Fruit fly (Drosophila melanogaster) whole organism, embryonic: ENCODE measurements around the gene mAChR-C.

ENCODE experiments used
- CG10366 ChIP-seq: fragments of 200-800 bp; sonication (Bioruptor generic); IDR thresholded peaks from 2 replicates; pipeline ENCODE4 v1.3.6; 2022; ENCODE audit warnings: missing biosample characterization, missing genetic modification characterization
- CG11247 ChIP-seq: fragments of 200-800 bp; sonication (Bioruptor generic); IDR thresholded peaks from 2 replicates; pipeline ENCODE4 v1.3.6; 2022; ENCODE audit warnings: missing biosample characterization, missing genetic modification characterization
- CG12104 ChIP-seq: fragments of 200-800 bp; sonication (Bioruptor generic); optimal IDR thresholded peaks from 3 replicates; lab custom pipeline; 2016; ENCODE audit warnings: missing biosample characterization, missing genetic modification characterization
- CG12155 ChIP-seq: fragments of 200-800 bp; sonication (Bioruptor generic); optimal IDR thresholded peaks from 3 replicates; lab custom pipeline; 2016; ENCODE audit warnings: missing biosample characterization, missing genetic modification characterization
- CG15073 ChIP-seq: fragments of 200-800 bp; sonication (Bioruptor generic); optimal IDR thresholded peaks from 2 replicates; lab custom pipeline; 2016; ENCODE audit warnings: missing biosample characterization, missing genetic modification characterization
- CG15269 ChIP-seq: fragments of 200-800 bp; sonication (Bioruptor generic); optimal IDR thresholded peaks from 2 replicates; lab custom pipeline; 2018; ENCODE audit warnings: missing biosample characterization, mild to moderate bottlenecking, missing genetic modification characterization, moderate library complexity
- CG15696 ChIP-seq: fragments of 200-800 bp; sonication (Bioruptor generic); optimal IDR thresholded peaks from 2 replicates; lab custom pipeline; 2019; ENCODE audit warnings: missing biosample characterization, mild to moderate bottlenecking, missing genetic modification characterization, moderate library complexity
- CG17359 ChIP-seq: fragments of 200-800 bp; sonication (Bioruptor generic); optimal IDR thresholded peaks from 3 replicates; lab custom pipeline; 2018; ENCODE audit warnings: missing biosample characterization, mild to moderate bottlenecking, missing genetic modification characterization, moderate library complexity
- CG17802 ChIP-seq: fragments of 200-800 bp; sonication (Bioruptor generic); optimal IDR thresholded peaks from 2 replicates; lab custom pipeline; 2018; ENCODE audit warnings: missing biosample characterization, mild to moderate bottlenecking, missing genetic modification characterization, moderate library complexity
- CG1832 ChIP-seq: fragments of 200-800 bp; sonication (Bioruptor generic); optimal IDR thresholded peaks from 2 replicates; lab custom pipeline; 2017; ENCODE audit warnings: missing biosample characterization, mild to moderate bottlenecking, missing genetic modification characterization, inconsistent platforms
- CG31224 ChIP-seq: fragments of 200-800 bp; sonication (Bioruptor generic); IDR thresholded peaks from 2 replicates; pipeline ENCODE4 v1.3.6; 2022; ENCODE audit warnings: missing biosample characterization, missing genetic modification characterization
- CG32767 ChIP-seq: fragments of 200-800 bp; sonication (Bioruptor generic); IDR thresholded peaks from 2 replicates; pipeline ENCODE4 v1.3.6; 2022; ENCODE audit warnings: missing biosample characterization, missing genetic modification characterization
- CG33213 ChIP-seq: fragments of 200-800 bp; sonication (Bioruptor generic); optimal IDR thresholded peaks from 3 replicates; lab custom pipeline; 2016; ENCODE audit warnings: missing biosample characterization, missing genetic modification characterization
- CG34224 ChIP-seq: fragments of 200-800 bp; sonication (Bioruptor generic); IDR thresholded peaks from 3 replicates; pipeline ENCODE4 v1.3.6; 2022; ENCODE audit warnings: missing biosample characterization, missing genetic modification characterization; ENCODE audit not compliant: partially characterized antibody
- CG43689 ChIP-seq: fragments of 200-800 bp; sonication (Bioruptor generic); IDR thresholded peaks from 2 replicates; pipeline ENCODE4 v1.3.6; 2022; ENCODE audit warnings: missing biosample characterization, missing genetic modification characterization
- CG4404 ChIP-seq: fragments of 200-800 bp; sonication (Bioruptor generic); IDR thresholded peaks from 2 replicates; pipeline ENCODE4 v1.3.6; 2022; ENCODE audit warnings: missing biosample characterization, missing genetic modification characterization
- CG4617 ChIP-seq: fragments of 200-800 bp; sonication (Bioruptor generic); optimal IDR thresholded peaks from 3 replicates; lab custom pipeline; 2016; ENCODE audit warnings: missing biosample characterization, missing genetic modification characterization, borderline replicate concordance
- CG5953 ChIP-seq: fragments of 200-800 bp; sonication (Bioruptor generic); IDR thresholded peaks from 2 replicates; pipeline ENCODE4 v1.3.6; 2022; ENCODE audit warnings: missing biosample characterization, missing genetic modification characterization
- CG6254 ChIP-seq: fragments of 200-800 bp; sonication (Bioruptor generic); optimal IDR thresholded peaks from 3 replicates; lab custom pipeline; 2017; ENCODE audit warnings: mild to moderate bottlenecking, missing biosample characterization, missing genetic modification reagents, missing genetic modification characterization
- CHES-1-like ChIP-seq: fragments of 200-800 bp; sonication (Bioruptor generic); optimal IDR thresholded peaks from 2 replicates; lab custom pipeline; 2016; ENCODE audit warnings: missing biosample characterization, missing genetic modification characterization
- CTCF ChIP-seq: fragments of 200-800 bp; sonication (Bioruptor generic); optimal IDR thresholded peaks from 2 replicates; lab custom pipeline; 2017; ENCODE audit warnings: missing biosample characterization, mild to moderate bottlenecking, missing genetic modification characterization, moderate library complexity
- Dip3 ChIP-seq: fragments of 200-800 bp; sonication (Bioruptor generic); optimal IDR thresholded peaks from 3 replicates; lab custom pipeline; 2016; ENCODE audit warnings: missing biosample characterization, missing genetic modification characterization
- Fer1 ChIP-seq: fragments of 200-800 bp; sonication (Bioruptor generic); optimal IDR thresholded peaks from 2 replicates; lab custom pipeline; 2017; ENCODE audit warnings: missing biosample characterization, mild to moderate bottlenecking, missing genetic modification characterization
- Gug ChIP-seq: fragments of 200-800 bp; sonication (Bioruptor generic); IDR thresholded peaks from 4 replicates; pipeline ENCODE4 v1.3.6; 2022; ENCODE audit warnings: missing biosample characterization, missing genetic modification characterization
- Kr ChIP-seq: fragments of 200-800 bp; sonication (Bioruptor generic); optimal IDR thresholded peaks from 2 replicates; lab custom pipeline; 2017; ENCODE audit warnings: missing biosample characterization, mild to moderate bottlenecking, missing genetic modification characterization
- Med ChIP-seq: fragments of 200-800 bp; sonication (Bioruptor generic); peaks from one replicate; lab custom pipeline; 2016; ENCODE audit warnings: missing biosample characterization, missing genetic modification characterization, mild to moderate bottlenecking, inconsistent platforms, moderate library complexity
- Mes4 ChIP-seq: fragments of 200-800 bp; sonication (Bioruptor generic); optimal IDR thresholded peaks from 2 replicates; lab custom pipeline; 2016; ENCODE audit warnings: missing biosample characterization, missing genetic modification characterization
- Optix ChIP-seq: fragments of 200-800 bp; sonication (Bioruptor generic); IDR thresholded peaks from 3 replicates; pipeline ENCODE4 v1.3.6; 2022; ENCODE audit warnings: missing biosample characterization, missing genetic modification characterization
- Ravus ChIP-seq: fragments of 200-800 bp; sonication (Bioruptor generic); IDR thresholded peaks from 2 replicates; pipeline ENCODE4 v1.3.6; 2022; ENCODE audit warnings: missing biosample characterization, missing genetic modification characterization
- Sry-β ChIP-seq: fragments of 200-800 bp; sonication (Bioruptor generic); optimal IDR thresholded peaks from 2 replicates; lab custom pipeline; 2018; ENCODE audit warnings: missing biosample characterization, mild to moderate bottlenecking, missing genetic modification characterization, moderate library complexity
- Usf ChIP-seq: fragments of 200-800 bp; sonication (Bioruptor generic); optimal IDR thresholded peaks from 2 replicates; lab custom pipeline; 2017; ENCODE audit warnings: missing genotype, missing biosample characterization, missing genetic modification characterization
- ato ChIP-seq: fragments of 200-800 bp; sonication (Bioruptor generic); IDR thresholded peaks from 2 replicates; pipeline ENCODE4 v1.3.6; 2022; ENCODE audit warnings: missing biosample characterization, missing genetic modification characterization; ENCODE audit not compliant: partially characterized antibody
- bbx ChIP-seq: fragments of 200-800 bp; sonication (Bioruptor generic); IDR thresholded peaks from 2 replicates; pipeline ENCODE4 v1.3.6; 2022; ENCODE audit warnings: missing biosample characterization, missing genetic modification characterization; ENCODE audit not compliant: partially characterized antibody
- dan ChIP-seq: fragments of 200-800 bp; sonication (Bioruptor generic); IDR thresholded peaks from 2 replicates; pipeline ENCODE4 v1.3.6; 2022; ENCODE audit warnings: missing biosample characterization, missing genetic modification characterization
- exex ChIP-seq: fragments of 200-800 bp; sonication (Bioruptor generic); optimal IDR thresholded peaks from 4 replicates; lab custom pipeline; 2018; ENCODE audit warnings: missing biosample characterization, mild to moderate bottlenecking, missing genetic modification characterization, moderate library complexity
- fd3F ChIP-seq: fragments of 200-800 bp; sonication (Bioruptor generic); optimal IDR thresholded peaks from 2 replicates; lab custom pipeline; 2018; ENCODE audit warnings: missing biosample characterization, mild to moderate bottlenecking, missing genetic modification characterization, moderate library complexity
- grau ChIP-seq: fragments of 200-800 bp; optimal IDR thresholded peaks from 3 replicates; lab custom pipeline; 2019; ENCODE audit warnings: missing biosample characterization, mild to moderate bottlenecking, missing genetic modification characterization, moderate library complexity
- gsb ChIP-seq: fragments of 200-800 bp; sonication (Bioruptor generic); IDR thresholded peaks from 2 replicates; pipeline ENCODE4 v1.3.6; 2022; ENCODE audit warnings: missing biosample characterization, missing genetic modification characterization
- kay ChIP-seq: fragments of 200-800 bp; sonication (Bioruptor generic); optimal IDR thresholded peaks from 2 replicates; lab custom pipeline; 2016; ENCODE audit warnings: missing biosample characterization, missing genetic modification characterization
- knrl ChIP-seq: fragments of 200-800 bp; sonication (Bioruptor generic); IDR thresholded peaks from 3 replicates; pipeline ENCODE4 v1.3.6; 2022; ENCODE audit warnings: missing biosample characterization, missing genetic modification characterization; ENCODE audit not compliant: partially characterized antibody
- lab ChIP-seq: fragments of 200-800 bp; sonication (Bioruptor generic); optimal IDR thresholded peaks from 3 replicates; lab custom pipeline; 2017; ENCODE audit warnings: missing biosample characterization, missing genetic modification characterization, mild to moderate bottlenecking, moderate library complexity, missing genetic modification reagents
- lbe ChIP-seq: fragments of 200-800 bp; sonication (Bioruptor generic); optimal IDR thresholded peaks from 2 replicates; lab custom pipeline; 2016; ENCODE audit warnings: missing biosample characterization, mild to moderate bottlenecking, missing genetic modification characterization
- seq ChIP-seq: fragments of 200-800 bp; sonication (Bioruptor generic); IDR thresholded peaks from 2 replicates; pipeline ENCODE4 v1.3.6; 2022; ENCODE audit warnings: missing biosample characterization, missing genetic modification characterization
- sima ChIP-seq: fragments of 200-800 bp; sonication (Bioruptor generic); optimal IDR thresholded peaks from 2 replicates; lab custom pipeline; 2016; ENCODE audit warnings: missing biosample characterization, missing genetic modification characterization
- so ChIP-seq: fragments of 200-800 bp; sonication (Bioruptor generic); IDR thresholded peaks from 3 replicates; pipeline ENCODE4 v1.3.6; 2022; ENCODE audit warnings: missing biosample characterization, missing genetic modification characterization
- toy ChIP-seq: fragments of 200-800 bp; sonication (Bioruptor generic); IDR thresholded peaks from 2 replicates; pipeline ENCODE4 v1.3.6; 2022; ENCODE audit warnings: missing biosample characterization, missing genetic modification characterization
- tup ChIP-seq: fragments of 200-800 bp; sonication (Bioruptor generic); optimal IDR thresholded peaks from 2 replicates; lab custom pipeline; 2016; ENCODE audit warnings: missing biosample characterization, mild to moderate bottlenecking, missing genetic modification characterization, moderate library complexity
- zen ChIP-seq: fragments of 200-800 bp; sonication (Bioruptor generic); optimal IDR thresholded peaks from 3 replicates; lab custom pipeline; 2018; ENCODE audit warnings: missing biosample characterization, mild to moderate bottlenecking, missing genetic modification characterization, moderate library complexity
- zfh1 ChIP-seq: fragments of 200-800 bp; sonication (Bioruptor generic); IDR thresholded peaks from 3 replicates; pipeline ENCODE4 v1.3.6; 2022; ENCODE audit warnings: missing biosample characterization, missing genetic modification characterization

Gene mAChR-C

dm6 chrX:6855366-6856200 is 23.1 kb upstream of the mAChR-C start (continued):
- TF ChIP-seq toy (GFP tag; lab: Robert Waterston, UW): no peak
- TF ChIP-seq CG17802 (tag; lab: Kevin White, UChicago): peak; percentile 38
- TF ChIP-seq CG33213: peak; percentile 60
- TF ChIP-seq CG17359 (tag; lab: Kevin White, UChicago): peak; percentile 78
- peak; percentile 50; the same call in 1 of the 2 replicates for TF ChIP-seq CG5953 (GFP tag; lab: Robert Waterston, UW)
- TF ChIP-seq kay (GFP tag; lab: Kevin White, UChicago): peak; percentile 77
- TF ChIP-seq so (GFP tag; lab: Robert Waterston, UW): peak; percentile 81
- TF ChIP-seq tup (GFP tag; lab: Kevin White, UChicago): no peak
- peak; percentile 78 for TF ChIP-seq CG43689
- no peak for TF ChIP-seq Ravus (GFP tag; lab: Robert Waterston, UW)
- TF ChIP-seq CG34224: no peak
- peak; percentile 78 for TF ChIP-seq CG12104
- peak; percentile 59 for TF ChIP-seq CHES-1-like
- peak; percentile 40 for TF ChIP-seq zen (tag; lab: Kevin White, UChicago)
- no peak for TF ChIP-seq Optix (GFP tag; lab: Robert Waterston, UW)
- peak; percentile 4 for TF ChIP-seq exex (tag; lab: Kevin White, UChicago)
- no peak for TF ChIP-seq bbx
- peak; percentile 53 for TF ChIP-seq CG12155 (GFP tag; lab: Kevin White, UChicago)
- TF ChIP-seq dan (GFP tag; lab: Robert Waterston, UW): no peak
- peak; percentile 93 for TF ChIP-seq grau (tag; lab: Kevin White, UChicago)
- peak; percentile 79 for TF ChIP-seq Fer1 (GFP tag; lab: Kevin White, UChicago)
- peak; percentile 74 for TF ChIP-seq lab (GFP tag; lab: Kevin White, UChicago)
- no peak for TF ChIP-seq Kr (GFP tag; lab: Kevin White, UChicago)
- TF ChIP-seq knrl (GFP tag; lab: Robert Waterston, UW): no peak
- TF ChIP-seq Mes4: peak; percentile 76
- peak; percentile 59 for TF ChIP-seq sima
- peak; percentile 33 for TF ChIP-seq Sry-β (GFP tag; lab: Kevin White, UChicago)
- peak; percentile 88 for TF ChIP-seq CG10366 (GFP tag; lab: Robert Waterston, UW)
- TF ChIP-seq zfh1: peak; percentile 51; the same call in 2 of the 3 replicates
- TF ChIP-seq CG6254: peak; percentile 65
- no peak for TF ChIP-seq CG15073 (GFP tag; lab: Kevin White, UChicago)
- no peak for TF ChIP-seq gsb (GFP tag; lab: Robert Waterston, UW)
- TF ChIP-seq Med (GFP tag; lab: Kevin White, UChicago): peak; percentile 96
- peak; percentile 91 for TF ChIP-seq fd3F
- TF ChIP-seq Gug (GFP tag; lab: Robert Waterston, UW): peak; percentile 42; the same call in 2 of the 4 replicates
- TF ChIP-seq CTCF (GFP tag; lab: Kevin White, UChicago): peak; percentile 52
- TF ChIP-seq CG15269: peak; percentile 96
- peak; percentile 22; the same call in 1 of the 2 replicates for TF ChIP-seq CG4404 (GFP tag; lab: Robert Waterston, UW)
- TF ChIP-seq ato: no peak
- peak; percentile 60 for TF ChIP-seq CG1832 (GFP tag; lab: Kevin White, UChicago)
- peak; percentile 62 for TF ChIP-seq Usf (GFP tag; lab: Kevin White, UChicago)
- peak; percentile 45 for TF ChIP-seq CG31224 (GFP tag; lab: Robert Waterston, UW)
- TF ChIP-seq CG15696: peak; percentile 15
- TF ChIP-seq CG32767 (GFP tag; lab: Robert Waterston, UW): peak; percentile 83
- 0 out of 2 replicates have a peak, but pooled peaks have one; percentile 6 for TF ChIP-seq CG11247 (GFP tag; lab: Robert Waterston, UW)
- TF ChIP-seq Dip3 (GFP tag; lab: Kevin White, UChicago): peak; percentile 18
- peak; percentile 9 for TF ChIP-seq CG4617 (GFP tag; lab: Kevin White, UChicago)
- peak; percentile 47 for TF ChIP-seq lbe (GFP tag; lab: Kevin White, UChicago)
- TF ChIP-seq seq: peak; percentile 88
